Fruit fly (Drosophila melanogaster) whole organism, pupa: ENCODE measurements around the gene VhaM9.7-b.

Source experiments
- CG12605 ChIP-seq: fragments of 200-800 bp; sonication (Bioruptor generic); IDR thresholded peaks from 2 replicates; pipeline ENCODE4 v1.3.6; 2022; ENCODE audit warnings: missing biosample characterization, missing genetic modification characterization
- CG13204 ChIP-seq: fragments of 200-800 bp; sonication (Bioruptor generic); optimal IDR thresholded peaks from 2 replicates; lab custom pipeline; 2018; ENCODE audit warnings: missing biosample characterization, mild to moderate bottlenecking, missing genetic modification characterization, moderate library complexity
- CG32121 ChIP-seq: fragments of 200-800 bp; sonication (Bioruptor generic); IDR thresholded peaks from 2 replicates; pipeline ENCODE4 v1.3.6; 2022; ENCODE audit warnings: missing biosample characterization, missing genetic modification characterization
- CG34367 ChIP-seq: fragments of 200-800 bp; sonication (Bioruptor generic); optimal IDR thresholded peaks from 2 replicates; lab custom pipeline; 2018; ENCODE audit warnings: missing biosample characterization, mild to moderate bottlenecking, missing genetic modification characterization
- CG8301 ChIP-seq: fragments of 200-800 bp; sonication (Bioruptor generic); optimal IDR thresholded peaks from 2 replicates; lab custom pipeline; 2018; ENCODE audit warnings: missing biosample characterization, mild to moderate bottlenecking, missing genetic modification characterization
- EcR ChIP-seq: fragments of 200-800 bp; sonication (Bioruptor generic); optimal IDR thresholded peaks from 3 replicates; lab custom pipeline; 2019; ENCODE audit warnings: missing biosample characterization, missing genetic modification characterization, mild to moderate bottlenecking, moderate library complexity, missing genetic modification reagents
- Ets98B ChIP-seq: fragments of 200-800 bp; sonication (Bioruptor generic); IDR thresholded peaks from 2 replicates; pipeline ENCODE4 v1.3.6; 2022; ENCODE audit warnings: missing biosample characterization, missing genetic modification characterization
- Pif1A ChIP-seq: fragments of 200-800 bp; sonication (Bioruptor generic); optimal IDR thresholded peaks from 3 replicates; lab custom pipeline; 2016; ENCODE audit warnings: missing biosample characterization, missing genetic modification characterization
- Snoo ChIP-seq: fragments of 200-800 bp; sonication (Bioruptor generic); optimal IDR thresholded peaks from 3 replicates; lab custom pipeline; 2017; ENCODE audit warnings: missing biosample characterization, mild to moderate bottlenecking, missing genetic modification characterization, inconsistent platforms
- fd96Ca ChIP-seq: fragments of 200-800 bp; sonication (Bioruptor generic); IDR thresholded peaks from 3 replicates; pipeline ENCODE4 v1.3.6; 2022; ENCODE audit warnings: missing biosample characterization, missing genetic modification characterization
- gl ChIP-seq: fragments of 200-800 bp; sonication (Bioruptor generic); optimal IDR thresholded peaks from 2 replicates; lab custom pipeline; 2018; ENCODE audit warnings: missing biosample characterization, mild to moderate bottlenecking, missing genetic modification characterization

dm6 chr3L:21574296-21574745 is 34.7 kb downstream of the VhaM9.7-b start:
- TF ChIP-seq fd96Ca (GFP tag; lab: Robert Waterston, UW), result no peak
- TF ChIP-seq Ets98B (GFP tag; lab: Robert Waterston, UW), result no peak
- no peak for TF ChIP-seq CG34367 (tag; lab: Kevin White, UChicago)
- TF ChIP-seq gl (tag; lab: Kevin White, UChicago), result no peak
- no peak for TF ChIP-seq CG32121
- no peak for TF ChIP-seq Snoo (tag; lab: Kevin White, UChicago)
- TF ChIP-seq EcR (GFP tag; lab: Kevin White, UChicago), result no peak
- no peak for TF ChIP-seq CG8301 (tag; lab: Kevin White, UChicago)
- TF ChIP-seq CG13204 (GFP tag; lab: Kevin White, UChicago), result no peak
- TF ChIP-seq CG12605 (GFP tag; lab: Robert Waterston, UW), result no peak
- TF ChIP-seq Pif1A (GFP tag; lab: Kevin White, UChicago), result no peak
